Worm (Caenorhabditis elegans): ENCODE results near the gene F19B10.3.

DNA sequence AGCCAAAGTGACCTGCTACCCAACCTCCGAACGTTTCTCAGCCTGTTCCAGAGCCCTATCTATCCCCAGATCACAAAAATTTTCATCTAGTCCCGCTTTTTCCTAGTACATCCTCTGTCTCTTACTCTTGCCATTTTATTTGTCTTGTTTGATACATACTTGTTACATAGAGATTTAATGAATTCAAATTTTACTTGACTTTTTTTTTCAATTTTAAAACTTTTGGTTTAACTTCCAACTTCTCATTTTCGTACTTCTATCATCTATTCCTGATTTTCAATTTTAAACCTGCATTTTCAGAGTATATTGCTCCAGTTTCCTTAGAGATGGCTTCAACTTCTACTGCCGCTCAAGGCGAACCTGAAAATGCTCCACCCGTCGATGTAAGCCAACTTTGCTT lies 37.7 kb upstream of the F19B10.3 start, which contains the start of gene M151.3:
- TF ChIP-seq ztf-29 (GFP tag; IDR thresholded peaks at IDR 0.05) (no peak), cog-1 (tag; optimal IDR thresholded peaks at IDR 0.05) (no peak), T22C8.4 (GFP tag; IDR thresholded peaks at IDR 0.05) (no peak), tab-1 (GFP tag; IDR thresholded peaks at IDR 0.05) (no peak)
